Worm (Caenorhabditis elegans): ENCODE data around the gene C16C8.21.
"Not testable (repeated sequence)": the region's sequence is repeated elsewhere in the genome, so short reads cannot be mapped to it uniquely, and the experiment has no call there.

C16C8.21 gene

DNA sequence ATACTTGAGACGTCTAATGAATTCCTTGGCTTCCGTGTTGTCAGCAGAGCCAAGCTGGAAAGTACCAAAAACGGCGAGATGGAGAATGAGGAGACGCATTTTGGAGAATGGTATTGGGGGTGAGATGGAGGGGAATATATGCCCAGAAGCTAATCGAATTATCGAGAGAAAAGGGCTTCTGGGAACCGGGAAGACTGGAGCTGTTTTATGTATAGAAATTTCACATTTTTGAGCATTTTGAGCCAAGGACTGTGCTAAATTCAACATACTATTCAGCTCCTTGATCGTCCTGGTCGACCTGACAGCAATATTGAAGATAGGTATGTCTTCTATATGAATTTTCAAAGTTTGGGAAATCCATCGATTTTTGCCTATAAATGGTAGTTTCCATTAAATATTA lies 12.0 kb downstream of the C16C8.21 start, which contains the start of gene C16C8.7:
Gene C16C8.7, minus strand, starts transcription at position 101 of the 400 bp plus-strand sequence.
- TF ChIP-seq pbrm-1 (GFP tag; IDR thresholded peaks at IDR 0.05), result no peak
- TF ChIP-seq gei-17 (GFP tag; optimal IDR thresholded peaks at IDR 0.05), result no peak
- no peak for TF ChIP-seq Y53F4B.3 (GFP tag; IDR thresholded peaks at IDR 0.05)
- no peak for TF ChIP-seq sdz-38 (tag; optimal IDR thresholded peaks at IDR 0.05)
- TF ChIP-seq attf-3 (GFP tag; conservative IDR thresholded peaks at IDR 0.05), result no peak
- no peak for TF ChIP-seq ztf-3 (GFP tag; optimal IDR thresholded peaks at IDR 0.05)
- no peak for TF ChIP-seq madf-6 (GFP tag; IDR thresholded peaks at IDR 0.05)
- TF ChIP-seq unc-130 (GFP tag; optimal IDR thresholded peaks at IDR 0.05), result no peak
- no peak for TF ChIP-seq unc-62 (GFP tag; optimal IDR thresholded peaks at IDR 0.05)
- TF ChIP-seq ccch-3 (GFP tag; optimal IDR thresholded peaks at IDR 0.05), result no peak
- TF ChIP-seq ztf-22 (GFP tag; optimal IDR thresholded peaks at IDR 0.05), result no peak
- no peak for TF ChIP-seq attf-5 (GFP tag; optimal IDR thresholded peaks at IDR 0.05)
- TF ChIP-seq lin-40 (tag; optimal IDR thresholded peaks at IDR 0.05), result no peak
- TF ChIP-seq aptf-2 (GFP tag; conservative IDR thresholded peaks at IDR 0.05), result no peak

- TF ChIP-seq dpl-1 (GFP tag; optimal IDR thresholded peaks at IDR 0.05) (no peak), lsl-1 (GFP tag; optimal IDR thresholded peaks at IDR 0.05) (no peak), lin-54 (GFP tag; optimal IDR thresholded peaks at IDR 0.05) (no peak), efl-1 (GFP tag; optimal IDR thresholded peaks at IDR 0.05) (no peak), Y95B8A.8 (GFP tag; IDR thresholded peaks at IDR 0.05) (no peak), snpc-1.1 (tag; optimal IDR thresholded peaks at IDR 0.05; ENCODE audit: insufficient read depth) (no peak)
These were observed 13.6 kb downstream of the C16C8.21 start, which contains the start of gene C16C8.8 for ce11 chrII:3461586-3461985. Gene C16C8.8, minus strand, starts transcription at chrII:3461686.

DNA sequence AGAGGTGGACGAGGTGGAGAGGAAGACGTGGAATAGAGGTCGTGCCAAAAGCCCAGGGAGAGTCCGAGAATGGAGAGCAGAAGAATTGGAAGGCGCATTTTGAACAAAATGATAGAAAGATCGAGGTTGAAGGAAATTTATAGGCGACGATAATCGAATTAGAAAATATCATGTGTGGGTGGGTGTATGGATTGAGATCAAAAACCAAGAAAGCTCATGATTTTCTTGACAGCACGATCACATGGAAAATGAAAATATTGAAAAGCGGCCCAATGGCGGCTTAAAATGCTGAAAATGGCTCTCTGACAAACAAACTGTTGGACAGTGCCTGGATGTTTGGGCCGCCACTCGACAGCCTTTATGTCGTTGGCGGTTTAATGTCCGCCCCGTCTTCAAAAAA lies 15.1 kb downstream of the C16C8.21 start, which contains the start of gene C16C8.9:
Gene C16C8.9, minus strand, starts transcription at position 101 of the 400 bp plus-strand sequence.
- TF ChIP-seq snpc-3.4 (tag; optimal IDR thresholded peaks at IDR 0.05), result no peak
- no peak for TF ChIP-seq K12H6.12 (tag; optimal IDR thresholded peaks at IDR 0.05)

ce11 chrII:3464580-3464979 lies 16.6 kb downstream of the C16C8.21 start, which contains the start of gene C16C8.10:
Gene C16C8.10, minus strand, starts transcription at chrII:3464680.
- TF ChIP-seq let-607 (tag; optimal IDR thresholded peaks at IDR 0.05); ceh-40 (GFP tag; IDR thresholded peaks at IDR 0.05); rpc-1 (optimal IDR thresholded peaks at IDR 0.05); rpc-1 (tag; optimal IDR thresholded peaks at IDR 0.05): not testable (repeated sequence)

- no peak for TF ChIP-seq him-1 (tag; optimal IDR thresholded peaks at IDR 0.05)
- no peak for TF ChIP-seq snpc-1.3 (tag; optimal IDR thresholded peaks at IDR 0.05; ENCODE audit: insufficient read depth)
- no peak for TF ChIP-seq pha-4 (tag; optimal IDR thresholded peaks at IDR 0.05)
- TF ChIP-seq somi-1 (GFP tag; optimal IDR thresholded peaks at IDR 0.05), result no peak
- TF ChIP-seq Y56A3A.18 (GFP tag; IDR thresholded peaks at IDR 0.05), result no peak
- TF ChIP-seq madf-3 (GFP tag; IDR thresholded peaks at IDR 0.05), result no peak
- no peak for TF ChIP-seq ZK185.1 (tag; optimal IDR thresholded peaks at IDR 0.05; ENCODE audit: poor library complexity, severe bottlenecking)
- TF ChIP-seq die-1 (tag; optimal IDR thresholded peaks at IDR 0.05), result no peak
- TF ChIP-seq atf-7 (tag; optimal IDR thresholded peaks at IDR 0.05), result no peak
- no peak for TF ChIP-seq B0035.1 (tag; optimal IDR thresholded peaks at IDR 0.05)
These were observed 22.5 kb downstream of the C16C8.21 start, which contains the start of gene Y49F6B.20 for ce11 chrII:3470549-3470948. Gene Y49F6B.20, minus strand, starts transcription at chrII:3470649.
